Worm (Caenorhabditis elegans): ENCODE results near the gene oig-1.

- TF ChIP-seq nhr-11 (tag; optimal IDR thresholded peaks at IDR 0.05) (no peak), sox-4 (tag; optimal IDR thresholded peaks at IDR 0.05) (no peak), tbx-7 (tag; optimal IDR thresholded peaks at IDR 0.05) (no peak), ama-1 (optimal IDR thresholded peaks at IDR 0.05) (no peak), unc-55 (GFP tag; optimal IDR thresholded peaks at IDR 0.05) (no peak), dmd-4 (tag; optimal IDR thresholded peaks at IDR 0.05; ENCODE audit: borderline replicate concordance) (no peak), pag-3 (tag; optimal IDR thresholded peaks at IDR 0.05; ENCODE audit: borderline replicate concordance) (no peak), pha-2 (tag; optimal IDR thresholded peaks at IDR 0.05) (no peak), pha-4 (tag; optimal IDR thresholded peaks at IDR 0.05) (no peak)
Observed at ce11 chrIII:6532647-6533046, 7.2 kb upstream of the oig-1 start, which contains the start of gene srxa-5.
